Worm (Caenorhabditis elegans) whole organism, L4 larva: ENCODE measurements around the gene C25H3.7.

Experiments used
- F44E2.7 ChIP-seq: fragments of 200-800 bp; sonication (Bioruptor generic); IDR thresholded peaks from 2 replicates; pipeline ENCODE4 v2.1.2; 2022; ENCODE audit warnings: missing genetic modification characterization, missing compliant biosample characterization
- ZK337.2 ChIP-seq: fragments of 200-800 bp; sonication (Bioruptor generic); IDR thresholded peaks from 2 replicates; pipeline ENCODE4 v1.3.6; 2022; ENCODE audit warnings: missing genetic modification reagents, missing genetic modification characterization, missing compliant biosample characterization
- ctbp-1 ChIP-seq: fragments of 200-800 bp; sonication (Bioruptor generic); IDR thresholded peaks from 2 replicates; pipeline ENCODE4 v1.3.6; 2022; ENCODE audit warnings: missing genetic modification reagents, missing genetic modification characterization, missing compliant biosample characterization
- lin-15B ChIP-seq: fragments of 150-350 bp; sonication (generic microtip); optimal IDR thresholded peaks from 3 replicates; lab custom pipeline; 2014; ENCODE audit warnings: missing biosample characterization, missing genetic modification characterization
- lin-39 ChIP-seq: fragments of 150-350 bp; optimal IDR thresholded peaks from 2 replicates; lab custom pipeline; 2014; ENCODE audit warnings: missing biosample characterization, missing genetic modification reagents, missing genetic modification characterization
- lsy-2 ChIP-seq, 2 experiments: fragments of 150-350 bp in 1 of 2; sonication (generic microtip) in 1 of 2; optimal IDR thresholded peaks; 2 replicates each; lab custom pipeline; 2014 to 2017; ENCODE audit warnings: missing biosample characterization in 2 of 2, missing genetic modification characterization in 2 of 2
- spr-3 ChIP-seq: fragments of 200-800 bp; sonication (Bioruptor generic); optimal IDR thresholded peaks from 2 replicates; lab custom pipeline; 2018; ENCODE audit warnings: mild to moderate bottlenecking, missing genetic modification characterization, missing compliant biosample characterization
- zip-11 ChIP-seq: fragments of 200-800 bp; sonication (Bioruptor generic); IDR thresholded peaks from 2 replicates; pipeline ENCODE4 v1.3.6; 2022; ENCODE audit warnings: missing genetic modification characterization, missing compliant biosample characterization

Gene C25H3.7

DNA sequence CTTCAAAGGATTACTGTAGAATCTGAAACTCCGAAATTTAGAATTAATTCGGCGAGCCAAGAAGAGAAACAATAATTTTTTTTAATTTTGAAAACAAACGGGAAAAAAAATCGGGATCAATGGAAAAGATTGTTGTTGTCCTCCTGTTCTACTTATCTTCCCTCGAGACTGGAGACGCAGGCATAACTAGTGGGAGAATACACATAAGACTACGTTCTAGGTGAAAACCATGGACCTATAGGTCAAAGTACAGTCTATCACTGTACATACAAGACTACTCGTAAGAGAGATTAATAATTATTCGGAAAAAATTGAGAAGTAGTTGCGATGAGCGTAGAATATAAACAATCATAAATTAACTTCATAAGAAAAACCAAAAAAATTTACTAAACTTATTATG lies 49.4 kb downstream of the C25H3.7 start, which contains the start of gene dhs-6 (continued):
- TF ChIP-seq lin-15B (tag; lab: Kevin White, UChicago) (no peak), zip-11 (no peak), lsy-2 (tag; optimal IDR thresholded peaks at IDR 0.05; lab: Kevin White, UChicago) (peak in 1 of 2 experiments; percentile 6), F44E2.7 (GFP tag; lab: Robert Waterston, UW) (no peak), lin-39 (tag; lab: Kevin White, UChicago) (no peak), ctbp-1 (GFP tag; lab: Robert Waterston, UW) (no peak), ZK337.2 (GFP tag; lab: Robert Waterston, UW) (no peak), spr-3 (GFP tag; lab: Kevin White, UChicago) (no peak)
